Fruit fly (Drosophila melanogaster) whole organism, pupa: ENCODE results near the gene CG8176.

ENCODE experiments used
- CG10348 ChIP-seq: fragments of 200-800 bp; sonication (Bioruptor generic); IDR thresholded peaks from 2 replicates; pipeline ENCODE4 v1.3.6; 2022; ENCODE audit warnings: missing biosample characterization, missing genetic modification characterization
- CG12605 ChIP-seq: fragments of 200-800 bp; sonication (Bioruptor generic); IDR thresholded peaks from 2 replicates; pipeline ENCODE4 v1.3.6; 2022; ENCODE audit warnings: missing biosample characterization, missing genetic modification characterization
- CG13204 ChIP-seq: fragments of 200-800 bp; sonication (Bioruptor generic); optimal IDR thresholded peaks from 2 replicates; lab custom pipeline; 2018; ENCODE audit warnings: missing biosample characterization, mild to moderate bottlenecking, missing genetic modification characterization, moderate library complexity
- CG14655 ChIP-seq: fragments of 200-800 bp; sonication (Bioruptor generic); optimal IDR thresholded peaks from 3 replicates; lab custom pipeline; 2017; ENCODE audit warnings: mild to moderate bottlenecking, missing biosample characterization, missing genetic modification reagents, missing genetic modification characterization
- CG15710 ChIP-seq: fragments of 200-800 bp; sonication (Bioruptor generic); optimal IDR thresholded peaks from 2 replicates; lab custom pipeline; 2018; ENCODE audit warnings: missing biosample characterization, mild to moderate bottlenecking, missing genetic modification characterization, moderate library complexity
- CG17806 ChIP-seq: fragments of 200-800 bp; sonication (Bioruptor generic); optimal IDR thresholded peaks from 2 replicates; lab custom pipeline; 2018; ENCODE audit warnings: missing biosample characterization, mild to moderate bottlenecking, missing genetic modification characterization, moderate library complexity
- CG32121 ChIP-seq: fragments of 200-800 bp; sonication (Bioruptor generic); IDR thresholded peaks from 2 replicates; pipeline ENCODE4 v1.3.6; 2022; ENCODE audit warnings: missing biosample characterization, missing genetic modification characterization
- CG34367 ChIP-seq: fragments of 200-800 bp; sonication (Bioruptor generic); optimal IDR thresholded peaks from 2 replicates; lab custom pipeline; 2018; ENCODE audit warnings: missing biosample characterization, mild to moderate bottlenecking, missing genetic modification characterization
- CG4496 ChIP-seq: fragments of 200-800 bp; sonication (Bioruptor generic); IDR thresholded peaks from 3 replicates; pipeline ENCODE4 v1.3.6; 2022; ENCODE audit warnings: missing biosample characterization, missing genetic modification characterization
- CG8159 ChIP-seq: fragments of 200-800 bp; sonication (Bioruptor generic); optimal IDR thresholded peaks from 3 replicates; lab custom pipeline; 2018; ENCODE audit warnings: missing biosample characterization, mild to moderate bottlenecking, missing genetic modification characterization, moderate library complexity
- CG8301 ChIP-seq: fragments of 200-800 bp; sonication (Bioruptor generic); optimal IDR thresholded peaks from 2 replicates; lab custom pipeline; 2018; ENCODE audit warnings: missing biosample characterization, mild to moderate bottlenecking, missing genetic modification characterization
- CG9948 ChIP-seq: fragments of 200-800 bp; sonication (Bioruptor generic); optimal IDR thresholded peaks from 2 replicates; lab custom pipeline; 2018; ENCODE audit warnings: missing biosample characterization, mild to moderate bottlenecking, missing genetic modification characterization, moderate library complexity
- D1 ChIP-seq: fragments of 200-800 bp; sonication (Bioruptor generic); optimal IDR thresholded peaks from 2 replicates; lab custom pipeline; 2018; ENCODE audit warnings: missing biosample characterization, mild to moderate bottlenecking, missing genetic modification characterization, moderate library complexity
- EcR ChIP-seq: fragments of 200-800 bp; sonication (Bioruptor generic); optimal IDR thresholded peaks from 3 replicates; lab custom pipeline; 2019; ENCODE audit warnings: missing biosample characterization, missing genetic modification characterization, mild to moderate bottlenecking, moderate library complexity, missing genetic modification reagents
- Ets98B ChIP-seq: fragments of 200-800 bp; sonication (Bioruptor generic); IDR thresholded peaks from 2 replicates; pipeline ENCODE4 v1.3.6; 2022; ENCODE audit warnings: missing biosample characterization, missing genetic modification characterization
- Pif1A ChIP-seq: fragments of 200-800 bp; sonication (Bioruptor generic); optimal IDR thresholded peaks from 3 replicates; lab custom pipeline; 2016; ENCODE audit warnings: missing biosample characterization, missing genetic modification characterization
- Pif1B ChIP-seq: fragments of 200-800 bp; sonication (Bioruptor generic); optimal IDR thresholded peaks from 3 replicates; lab custom pipeline; 2016; ENCODE audit warnings: missing biosample characterization, missing genetic modification characterization
- Snoo ChIP-seq: fragments of 200-800 bp; sonication (Bioruptor generic); optimal IDR thresholded peaks from 3 replicates; lab custom pipeline; 2017; ENCODE audit warnings: missing biosample characterization, mild to moderate bottlenecking, missing genetic modification characterization, inconsistent platforms
- fd96Ca ChIP-seq: fragments of 200-800 bp; sonication (Bioruptor generic); IDR thresholded peaks from 3 replicates; pipeline ENCODE4 v1.3.6; 2022; ENCODE audit warnings: missing biosample characterization, missing genetic modification characterization
- gl ChIP-seq: fragments of 200-800 bp; sonication (Bioruptor generic); optimal IDR thresholded peaks from 2 replicates; lab custom pipeline; 2018; ENCODE audit warnings: missing biosample characterization, mild to moderate bottlenecking, missing genetic modification characterization
- rn ChIP-seq: fragments of 200-800 bp; sonication (Bioruptor generic); IDR thresholded peaks from 2 replicates; pipeline ENCODE4 v1.3.6; 2022; ENCODE audit warnings: missing biosample characterization, missing genetic modification characterization

CG8176 gene

dm6 chr3R:9551659-9552435 lies 36.0 kb downstream of the CG8176 start, which contains the start of the genes mura and RnpS1:
Gene mura (minus strand): TSS chr3R:9551806.
Gene RnpS1 (plus strand): TSS chr3R:9552034.
- TF ChIP-seq EcR (GFP tag; lab: Kevin White, UChicago) (no peak), CG34367 (no peak), Pif1A (GFP tag; lab: Kevin White, UChicago) (no peak), Ets98B (no peak), CG13204 (GFP tag; lab: Kevin White, UChicago) (no peak), CG14655 (GFP tag; lab: Kevin White, UChicago) (no peak), CG10348 (GFP tag; lab: Robert Waterston, UW) (no peak), CG8301 (tag; lab: Kevin White, UChicago) (no peak), gl (tag; lab: Kevin White, UChicago) (no peak), fd96Ca (GFP tag; lab: Robert Waterston, UW) (no peak), Pif1B (GFP tag; lab: Kevin White, UChicago) (no peak), Snoo (tag; lab: Kevin White, UChicago) (no peak), CG32121 (GFP tag; lab: Robert Waterston, UW) (no peak), CG8159 (tag; lab: Kevin White, UChicago) (no peak), CG12605 (no peak), CG15710 (tag; lab: Kevin White, UChicago) (no peak), CG4496 (GFP tag; lab: Robert Waterston, UW) (no peak), rn (GFP tag; lab: Robert Waterston, UW) (no peak), CG9948 (tag; lab: Kevin White, UChicago) (no peak), CG17806 (tag; lab: Kevin White, UChicago) (no peak)

dm6 chr3R:9555334-9555974 lies 39.6 kb downstream of the CG8176 start, which contains the start of the genes CG9386 and BckdhA:
Gene CG9386 (minus strand): TSS chr3R:9555408.
Gene BckdhA (plus strand): TSS chr3R:9555785.
- no peak for TF ChIP-seq fd96Ca (GFP tag; lab: Robert Waterston, UW)
- no peak for TF ChIP-seq CG14655 (GFP tag; lab: Kevin White, UChicago)
- TF ChIP-seq EcR (GFP tag; lab: Kevin White, UChicago) = no peak
- TF ChIP-seq CG34367 = no peak
- TF ChIP-seq Snoo (tag; lab: Kevin White, UChicago) = peak; percentile 23
- TF ChIP-seq D1 (tag; lab: Kevin White, UChicago) = no peak
- no peak for TF ChIP-seq CG17806 (tag; lab: Kevin White, UChicago)
- TF ChIP-seq CG15710 (tag; lab: Kevin White, UChicago) = no peak
- peak; percentile 16 for TF ChIP-seq CG8159 (tag; lab: Kevin White, UChicago)
- no peak for TF ChIP-seq CG13204 (GFP tag; lab: Kevin White, UChicago)
- no peak; the same call in 1 of the 2 replicates for TF ChIP-seq Ets98B
- TF ChIP-seq gl (tag; lab: Kevin White, UChicago) = no peak
- peak; percentile 39; the same call in 1 of the 3 replicates for TF ChIP-seq CG4496 (GFP tag; lab: Robert Waterston, UW)
- 0 out of 2 replicates have a peak, but pooled peaks have one; percentile 10 for TF ChIP-seq CG32121 (GFP tag; lab: Robert Waterston, UW)
- no peak for TF ChIP-seq Pif1A (GFP tag; lab: Kevin White, UChicago)
- no peak for TF ChIP-seq rn (GFP tag; lab: Robert Waterston, UW)

dm6 chr3R:9559413-9560014 lies 43.7 kb downstream of the CG8176 start, which contains the start of the genes AP-1mu and MBD-like:
Gene AP-1mu (minus strand): TSS chr3R:9559525.
Gene MBD-like (plus strand): TSS chr3R:9559760.
- no peak for TF ChIP-seq CG10348 (GFP tag; lab: Robert Waterston, UW)
- TF ChIP-seq CG12605 = no peak
- TF ChIP-seq Pif1A (GFP tag; lab: Kevin White, UChicago) = no peak
- no peak for TF ChIP-seq Pif1B (GFP tag; lab: Kevin White, UChicago)
- no peak for TF ChIP-seq CG8301 (tag; lab: Kevin White, UChicago)
- no peak for TF ChIP-seq gl (tag; lab: Kevin White, UChicago)
- TF ChIP-seq CG17806 (tag; lab: Kevin White, UChicago) = peak; percentile 15
- TF ChIP-seq CG34367 = no peak
- peak; percentile 20 for TF ChIP-seq CG9948 (tag; lab: Kevin White, UChicago)
- no peak for TF ChIP-seq CG14655 (GFP tag; lab: Kevin White, UChicago)
- peak; percentile 42; the same call in 1 of the 3 replicates for TF ChIP-seq fd96Ca (GFP tag; lab: Robert Waterston, UW)
- peak; percentile 31 for TF ChIP-seq Snoo (tag; lab: Kevin White, UChicago)
- peak; percentile 48; the same call in 1 of the 2 replicates for TF ChIP-seq CG32121 (GFP tag; lab: Robert Waterston, UW)
- TF ChIP-seq EcR (GFP tag; lab: Kevin White, UChicago) = no peak
- TF ChIP-seq CG13204 (GFP tag; lab: Kevin White, UChicago) = no peak
- TF ChIP-seq CG4496 (GFP tag; lab: Robert Waterston, UW) = peak; percentile 55; the same call in 2 of the 3 replicates
- TF ChIP-seq CG15710 (tag; lab: Kevin White, UChicago) = peak; percentile 65
- peak; percentile 20; the same call in 1 of the 2 replicates for TF ChIP-seq rn (GFP tag; lab: Robert Waterston, UW)
- TF ChIP-seq CG8159 (tag; lab: Kevin White, UChicago) = peak; percentile 53

- TF ChIP-seq Snoo (tag; lab: Kevin White, UChicago) (no peak), rn (GFP tag; lab: Robert Waterston, UW) (no peak), CG15710 (tag; lab: Kevin White, UChicago) (no peak), gl (tag; lab: Kevin White, UChicago) (no peak), CG12605 (no peak), Pif1A (GFP tag; lab: Kevin White, UChicago) (no peak), CG8301 (tag; lab: Kevin White, UChicago) (no peak)
Measured at dm6 chr3R:9561121-9561520, 45.3 kb downstream of the CG8176 start.
